Fruit fly (Drosophila melanogaster) whole organism, wandering third instar larva: ENCODE measurements around the gene Grip91.

Experiments used
- Abd-B ChIP-seq: fragments of >200 bp; optimal IDR thresholded peaks from 2 replicates; lab custom pipeline; 2017; ENCODE audit warnings: missing biosample characterization, missing genetic modification characterization
- CG32264 ChIP-seq: fragments of 200-800 bp; sonication (Bioruptor generic); optimal IDR thresholded peaks from 2 replicates; lab custom pipeline; 2016; ENCODE audit warnings: missing biosample characterization, missing genetic modification characterization
- CG9705 ChIP-seq: fragments of 200-800 bp; sonication (Bioruptor generic); optimal IDR thresholded peaks from 2 replicates; lab custom pipeline; 2018; ENCODE audit warnings: missing biosample characterization, mild to moderate bottlenecking, missing genetic modification characterization
- CrebA ChIP-seq: fragments of 200-800 bp; sonication (Bioruptor generic); optimal IDR thresholded peaks from 2 replicates; lab custom pipeline; 2016; ENCODE audit warnings: missing biosample characterization, mild to moderate bottlenecking, missing genetic modification characterization, borderline replicate concordance
- Dfd ChIP-seq: fragments of >200 bp; optimal IDR thresholded peaks from 2 replicates; lab custom pipeline; 2017; ENCODE audit warnings: missing biosample characterization, missing genetic modification characterization
- Dif ChIP-seq: fragments of 200-275, 200-300 bp; sonication (Bioruptor generic); optimal IDR thresholded peaks from 2 replicates; lab custom pipeline; 2018; ENCODE audit warnings: missing biosample characterization, missing genetic modification characterization; ENCODE audit not compliant: partially characterized antibody
- GATAd ChIP-seq: sonication (Bioruptor generic); optimal IDR thresholded peaks from 2 replicates; lab custom pipeline; 2016; ENCODE audit warnings: missing biosample characterization, missing genetic modification characterization
- HLH106 ChIP-seq: fragments of 200-800 bp; optimal IDR thresholded peaks from 3 replicates; lab custom pipeline; 2019; ENCODE audit warnings: missing biosample characterization, mild to moderate bottlenecking, missing genetic modification characterization, moderate library complexity
- Hnf4 ChIP-seq: fragments of 200-800 bp; sonication (Bioruptor generic); optimal IDR thresholded peaks from 2 replicates; lab custom pipeline; 2016; ENCODE audit warnings: missing biosample characterization, mild to moderate bottlenecking, missing genetic modification characterization
- Hr83 ChIP-seq: fragments of 200-300 bp; sonication (Bioruptor generic); optimal IDR thresholded peaks from 2 replicates; lab custom pipeline; 2016; ENCODE audit warnings: missing biosample characterization, mild to moderate bottlenecking, missing genetic modification characterization, moderate library complexity; ENCODE audit not compliant: poor library complexity, severe bottlenecking
- Jra ChIP-seq: sonication (Bioruptor generic); optimal IDR thresholded peaks from 2 replicates; lab custom pipeline; 2016; ENCODE audit warnings: missing biosample characterization, missing genetic modification characterization
- Myc ChIP-seq: fragments of >200 bp; optimal IDR thresholded peaks from 2 replicates; lab custom pipeline; 2017
- OdsH ChIP-seq: fragments of 200-800 bp; sonication (Bioruptor generic); optimal IDR thresholded peaks from 2 replicates; lab custom pipeline; 2016; ENCODE audit warnings: missing biosample characterization, mild to moderate bottlenecking, missing genetic modification characterization
- Rel ChIP-seq, 2 experiments: fragments of 200-800 bp; sonication (Bioruptor generic) in 1 of 2; optimal IDR thresholded peaks; 2 replicates in 1 of 2; 3 replicates in 1 of 2; lab custom pipeline; 2016 to 2019; ENCODE audit warnings: mild to moderate bottlenecking in 2 of 2, missing biosample characterization in 2 of 2, missing genetic modification characterization in 2 of 2, moderate library complexity in 1 of 2
- Sp1 ChIP-seq: fragments of 200-800 bp; sonication (Bioruptor generic); optimal IDR thresholded peaks from 3 replicates; lab custom pipeline; 2019; ENCODE audit warnings: missing biosample characterization, mild to moderate bottlenecking, missing genetic modification characterization, moderate library complexity
- Vsx2 ChIP-seq: fragments of 200-300, 225-300 bp; sonication (Bioruptor generic); optimal IDR thresholded peaks from 2 replicates; lab custom pipeline; 2018; ENCODE audit warnings: missing biosample characterization, missing genetic modification characterization; ENCODE audit not compliant: partially characterized antibody
- br ChIP-seq: fragments of 200-800 bp; sonication (Bioruptor generic); optimal IDR thresholded peaks from 2 replicates; lab custom pipeline; 2016; ENCODE audit warnings: missing biosample characterization, missing genetic modification characterization
- brk ChIP-seq: fragments of 200-800 bp; sonication (Bioruptor generic); optimal IDR thresholded peaks from 2 replicates; lab custom pipeline; 2016; ENCODE audit warnings: missing biosample characterization, mild to moderate bottlenecking, missing genetic modification characterization
- dmrt93B ChIP-seq: fragments of 200-800 bp; sonication (Bioruptor generic); optimal IDR thresholded peaks from 2 replicates; lab custom pipeline; 2018; ENCODE audit warnings: missing biosample characterization, mild to moderate bottlenecking, missing genetic modification characterization
- dsf ChIP-seq: sonication (Bioruptor generic); optimal IDR thresholded peaks from 2 replicates; lab custom pipeline; 2016; ENCODE audit warnings: missing biosample characterization, missing genetic modification characterization, borderline replicate concordance
- ey ChIP-seq: fragments of 200-800 bp; sonication (Bioruptor generic); optimal IDR thresholded peaks from 2 replicates; lab custom pipeline; 2016; ENCODE audit warnings: missing biosample characterization, missing genetic modification characterization
- foxo ChIP-seq, 2 experiments: fragments of 200-800 bp; sonication (Bioruptor generic); optimal IDR thresholded peaks; 2 replicates in 1 of 2; 3 replicates in 1 of 2; lab custom pipeline; 2016 to 2017; ENCODE audit warnings: missing biosample characterization in 2 of 2, missing genetic modification characterization in 2 of 2
- fru ChIP-seq: fragments of 200-800 bp; sonication (Bioruptor generic); optimal IDR thresholded peaks from 3 replicates; lab custom pipeline; 2016; ENCODE audit warnings: missing biosample characterization, mild to moderate bottlenecking, missing genetic modification characterization
- h ChIP-seq: fragments of 200-800 bp; sonication (Bioruptor generic); optimal IDR thresholded peaks from 3 replicates; lab custom pipeline; 2016; ENCODE audit warnings: missing biosample characterization, mild to moderate bottlenecking, missing genetic modification characterization
- lola ChIP-seq: fragments of >200 bp; optimal IDR thresholded peaks from 2 replicates; lab custom pipeline; 2017; ENCODE audit warnings: missing biosample characterization, missing genetic modification characterization
- pan ChIP-seq: fragments of >200 bp; optimal IDR thresholded peaks from 2 replicates; lab custom pipeline; 2017
- psq ChIP-seq: fragments of 200-800 bp; sonication (Bioruptor generic); optimal IDR thresholded peaks from 3 replicates; lab custom pipeline; 2017; ENCODE audit warnings: missing biosample characterization, mild to moderate bottlenecking, missing genetic modification characterization, moderate library complexity
- rgr ChIP-seq: fragments of 200-800 bp; sonication (Bioruptor generic); optimal IDR thresholded peaks from 3 replicates; lab custom pipeline; 2016; ENCODE audit warnings: missing biosample characterization, mild to moderate bottlenecking, missing genetic modification characterization
- sage ChIP-seq: fragments of 200-800 bp; sonication (Bioruptor generic); optimal IDR thresholded peaks from 2 replicates; lab custom pipeline; 2016; ENCODE audit warnings: missing biosample characterization, mild to moderate bottlenecking, missing genetic modification characterization
- sv ChIP-seq: fragments of 200-800 bp; sonication (Bioruptor generic); optimal IDR thresholded peaks from 3 replicates; lab custom pipeline; 2016; ENCODE audit warnings: missing biosample characterization, missing genetic modification characterization
- tai ChIP-seq: sonication (Bioruptor generic); optimal IDR thresholded peaks from 2 replicates; lab custom pipeline; 2016; ENCODE audit warnings: missing biosample characterization, missing genetic modification characterization
- usp ChIP-seq: fragments of >200 bp; optimal IDR thresholded peaks from 2 replicates; lab custom pipeline; 2017; ENCODE audit warnings: missing biosample characterization, missing genetic modification characterization
- woc ChIP-seq: sonication (Bioruptor generic); optimal IDR thresholded peaks from 2 replicates; lab custom pipeline; 2016; ENCODE audit warnings: missing biosample characterization, mild to moderate bottlenecking, missing genetic modification characterization

Gene Grip91

DNA sequence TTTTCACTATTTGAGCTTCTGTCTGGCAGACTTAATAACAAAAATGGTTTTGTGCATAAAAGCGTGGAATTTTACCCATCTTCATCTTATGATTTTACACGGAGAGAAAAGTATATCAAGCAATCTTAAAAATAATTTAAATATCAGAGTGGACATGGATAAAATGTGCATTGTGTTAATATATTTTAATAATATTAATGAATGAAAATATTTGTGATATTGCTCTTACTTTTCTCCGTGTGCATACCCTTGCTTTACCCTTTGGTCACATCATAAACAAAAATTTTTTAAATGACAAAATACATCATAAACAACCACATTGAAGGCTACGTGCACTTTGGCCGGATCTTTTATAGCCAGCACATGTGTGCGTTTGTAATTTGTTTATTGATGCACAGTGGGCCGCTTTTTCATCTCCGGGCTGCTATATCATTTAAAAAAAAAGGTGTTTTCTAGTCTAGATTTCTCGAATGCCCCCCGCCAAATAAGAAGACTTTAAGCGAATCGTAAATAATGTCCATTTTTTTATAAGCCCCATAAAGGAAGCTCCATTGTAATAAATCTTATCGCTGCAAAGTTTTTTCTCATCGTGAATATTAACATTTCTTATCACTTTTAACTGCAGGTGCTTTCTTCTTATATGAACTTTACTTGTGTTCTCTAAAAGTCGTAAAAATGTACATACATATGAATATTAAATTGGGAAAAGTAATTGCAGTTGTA lies 20.1 kb upstream of the Grip91 start (continued):
- TF ChIP-seq pan (lab: Kevin White, UChicago) = no peak
- TF ChIP-seq woc (GFP tag; lab: Kevin White, UChicago) = no peak
- TF ChIP-seq Myc (lab: Kevin White, UChicago) = no peak
- no peak for TF ChIP-seq Vsx2 (GFP tag; lab: Kevin White, UChicago)
- no peak for TF ChIP-seq sage
- TF ChIP-seq HLH106 (tag; lab: Kevin White, UChicago) = peak; percentile 3
- no peak for TF ChIP-seq usp (GFP tag; lab: Kevin White, UChicago)
- no peak for TF ChIP-seq lola (GFP tag; lab: Kevin White, UChicago)
- no peak for TF ChIP-seq CG32264 (GFP tag; lab: Kevin White, UChicago)
- no peak for TF ChIP-seq CG9705
- no peak for TF ChIP-seq Jra (GFP tag; lab: Kevin White, UChicago)
- TF ChIP-seq Dfd (GFP tag; lab: Kevin White, UChicago) = no peak
- TF ChIP-seq dmrt93B (GFP tag; lab: Kevin White, UChicago) = no peak

- TF ChIP-seq h (peak; percentile 77), tai (GFP tag; lab: Kevin White, UChicago) (no peak), Rel (GFP tag; optimal IDR thresholded peaks at IDR 0.05; lab: Kevin White, UChicago) (no peak), Rel (tag; optimal IDR thresholded peaks at IDR 0.05; lab: Kevin White, UChicago) (peak; percentile 56), OdsH (GFP tag; lab: Kevin White, UChicago) (peak; percentile 80), Myc (lab: Kevin White, UChicago) (no peak), pan (lab: Kevin White, UChicago) (no peak), rgr (peak; percentile 65), HLH106 (tag; lab: Kevin White, UChicago) (peak; percentile 89), dsf (no peak), Hnf4 (peak; percentile 58), Vsx2 (GFP tag; lab: Kevin White, UChicago) (no peak), fru (GFP tag; lab: Kevin White, UChicago) (peak; percentile 72), br (GFP tag; lab: Kevin White, UChicago) (peak; percentile 37), GATAd (GFP tag; lab: Kevin White, UChicago) (no peak), Dif (GFP tag; lab: Kevin White, UChicago) (peak; percentile 46), woc (GFP tag; lab: Kevin White, UChicago) (peak; percentile 70), psq (GFP tag; lab: Kevin White, UChicago) (peak; percentile 89), CG9705 (peak; percentile 70), usp (GFP tag; lab: Kevin White, UChicago) (no peak), Hr83 (GFP tag; lab: Kevin White, UChicago) (peak; percentile 8), Jra (GFP tag; lab: Kevin White, UChicago) (no peak), foxo (GFP tag; optimal IDR thresholded peaks at IDR 0.05; lab: Kevin White, UChicago) (peak in 1 of 2 experiments; percentile 82), CrebA (GFP tag; lab: Kevin White, UChicago) (no peak), CG32264 (GFP tag; lab: Kevin White, UChicago) (no peak), sv (GFP tag; lab: Kevin White, UChicago) (peak; percentile 78), dmrt93B (GFP tag; lab: Kevin White, UChicago) (peak; percentile 84), ey (peak; percentile 57), Abd-B (GFP tag; lab: Kevin White, UChicago) (no peak), Sp1 (GFP tag; lab: Kevin White, UChicago) (peak; percentile 81), brk (GFP tag; lab: Kevin White, UChicago) (no peak), sage (peak; percentile 31)
These were observed 17.9 kb upstream of the Grip91 start, which contains the start of gene rdgB for dm6 chrX:13762372-13762883. Gene rdgB, plus strand, starts transcription at chrX:13762752.

- TF ChIP-seq Myc (lab: Kevin White, UChicago) (no peak), Rel (GFP tag; optimal IDR thresholded peaks at IDR 0.05; lab: Kevin White, UChicago) (no peak), Rel (tag; optimal IDR thresholded peaks at IDR 0.05; lab: Kevin White, UChicago) (peak; percentile 74)
These were observed 17.4 kb upstream of the Grip91 start for dm6 chrX:13761762-13762371.
